Fruit fly (Drosophila melanogaster): ENCODE data around the gene CG11854.

CG11854 gene

DNA sequence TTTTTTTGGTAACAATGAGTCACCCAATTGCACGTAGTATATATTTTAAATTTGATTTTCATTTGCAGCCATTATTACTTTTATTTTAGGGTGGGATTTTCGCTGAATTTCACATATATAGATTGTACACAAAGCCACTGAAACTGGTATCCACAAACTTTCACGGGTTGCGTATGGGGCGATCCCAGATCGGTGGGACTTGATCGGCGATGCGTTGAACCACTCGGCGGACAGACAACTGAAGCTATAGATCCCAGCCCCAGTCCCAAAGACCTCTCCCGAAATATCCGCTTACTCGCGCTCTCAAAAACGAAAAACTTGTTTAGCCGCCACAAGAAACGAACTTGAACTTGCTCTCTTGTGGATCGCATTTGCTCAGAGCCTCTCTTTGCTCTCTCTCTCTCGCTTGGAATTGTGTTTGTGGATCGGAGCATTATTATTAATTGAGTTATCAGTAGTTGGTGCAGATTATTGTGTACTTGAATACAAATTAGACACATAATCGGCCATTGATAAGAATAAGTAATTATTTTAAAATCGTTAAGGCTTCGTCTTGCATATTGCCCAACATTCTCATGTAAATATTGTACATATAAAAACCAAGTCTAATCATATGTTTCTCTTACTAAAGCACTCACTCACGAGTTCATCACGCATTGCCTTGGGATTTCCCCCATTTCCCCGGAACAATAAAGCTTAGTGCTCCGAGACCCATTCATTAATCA lies 33.6 kb upstream of the CG11854 start, which contains the start of gene Cad96Ca:
Gene Cad96Ca, minus strand, starts transcription at position 242 of the 725 bp plus-strand sequence.
- TF ChIP-seq usp (GFP tag; optimal IDR thresholded peaks at IDR 0.05) (no peak), pan (optimal IDR thresholded peaks at IDR 0.05) (no peak), jim (GFP tag; optimal IDR thresholded peaks at IDR 0.05) (no peak), Rel (GFP tag; optimal IDR thresholded peaks at IDR 0.05) (no peak), Rel (tag; optimal IDR thresholded peaks at IDR 0.05) (peak; percentile 71), Dif (GFP tag; optimal IDR thresholded peaks at IDR 0.05; ENCODE audit: partially characterized antibody) (peak; percentile 89), Hr83 (GFP tag; optimal IDR thresholded peaks at IDR 0.05; ENCODE audit: poor library complexity, severe bottlenecking) (peak; percentile 21), Vsx2 (GFP tag; optimal IDR thresholded peaks at IDR 0.05; ENCODE audit: partially characterized antibody) (peak; percentile 85), dl (GFP tag; optimal IDR thresholded peaks at IDR 0.05; ENCODE audit: insufficient read depth in 1 of 2, partially characterized antibody in 2 of 2) (peak; percentile 47 to 78)

DNA sequence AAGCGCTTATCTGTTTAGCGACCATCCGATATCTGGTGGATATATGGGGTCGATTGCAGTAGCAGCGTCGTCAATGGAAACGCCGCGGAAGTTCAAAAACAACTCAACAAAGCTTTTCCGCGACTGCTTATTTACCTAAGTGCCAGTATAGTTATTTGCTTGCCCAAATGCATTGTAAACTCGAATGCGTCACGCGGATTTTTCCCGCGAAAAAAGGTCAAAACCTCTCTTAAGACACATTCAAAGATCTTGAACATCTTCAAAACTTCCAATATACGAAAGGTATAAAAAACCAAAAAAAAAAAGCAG lies 33.1 kb upstream of the CG11854 start:
- TF ChIP-seq rgr (GFP tag; optimal IDR thresholded peaks at IDR 0.05) (no peak), Hr83 (GFP tag; optimal IDR thresholded peaks at IDR 0.05; ENCODE audit: poor library complexity, severe bottlenecking) (no peak), brk (GFP tag; optimal IDR thresholded peaks at IDR 0.05) (no peak), HLH106 (tag; optimal IDR thresholded peaks at IDR 0.05) (no peak), usp (GFP tag; optimal IDR thresholded peaks at IDR 0.05) (no peak), psq (GFP tag; optimal IDR thresholded peaks at IDR 0.05) (no peak), woc (GFP tag; optimal IDR thresholded peaks at IDR 0.05) (no peak), CG9705 (GFP tag; optimal IDR thresholded peaks at IDR 0.05) (no peak), Dfd (GFP tag; optimal IDR thresholded peaks at IDR 0.05) (no peak), h (GFP tag; optimal IDR thresholded peaks at IDR 0.05) (no peak), tai (GFP tag; optimal IDR thresholded peaks at IDR 0.05) (no peak), Abd-B (GFP tag; optimal IDR thresholded peaks at IDR 0.05) (no peak), lola (GFP tag; optimal IDR thresholded peaks at IDR 0.05) (no peak), Vsx2 (GFP tag; optimal IDR thresholded peaks at IDR 0.05; ENCODE audit: partially characterized antibody) (no peak), CrebA (GFP tag; optimal IDR thresholded peaks at IDR 0.05; ENCODE audit: borderline replicate concordance) (no peak)

DNA sequence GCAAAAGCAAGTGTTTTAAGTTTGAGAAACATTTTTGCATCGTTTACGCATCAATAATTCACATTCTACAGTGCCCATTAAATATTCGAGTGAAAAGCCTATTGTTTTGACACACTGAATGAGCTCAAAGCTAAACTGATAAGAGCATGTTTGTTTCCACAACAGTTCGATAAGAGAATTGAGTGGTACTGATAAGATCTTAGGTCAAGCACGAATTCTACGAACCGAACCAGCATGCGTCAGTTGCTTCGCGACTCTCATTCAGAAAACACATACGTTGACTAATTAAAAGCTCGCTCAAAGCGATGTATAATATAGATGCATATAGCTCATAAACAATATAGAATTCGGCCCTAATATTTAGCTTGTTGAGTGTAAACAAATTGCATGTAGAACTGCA lies 32.6 kb upstream of the CG11854 start:
- TF ChIP-seq foxo (GFP tag; optimal IDR thresholded peaks at IDR 0.05) (no peak), sv (GFP tag; optimal IDR thresholded peaks at IDR 0.05) (no peak), fru (GFP tag; optimal IDR thresholded peaks at IDR 0.05) (no peak), ey (GFP tag; optimal IDR thresholded peaks at IDR 0.05) (no peak), sage (GFP tag; optimal IDR thresholded peaks at IDR 0.05) (no peak), Hr83 (GFP tag; optimal IDR thresholded peaks at IDR 0.05; ENCODE audit: poor library complexity, severe bottlenecking) (no peak), Abd-B (GFP tag; optimal IDR thresholded peaks at IDR 0.05) (no peak), jim (GFP tag; optimal IDR thresholded peaks at IDR 0.05) (no peak), Vsx2 (GFP tag; optimal IDR thresholded peaks at IDR 0.05; ENCODE audit: partially characterized antibody) (no peak), GATAd (GFP tag; optimal IDR thresholded peaks at IDR 0.05) (no peak), Dif (GFP tag; optimal IDR thresholded peaks at IDR 0.05; ENCODE audit: partially characterized antibody) (no peak), pan (optimal IDR thresholded peaks at IDR 0.05) (no peak), woc (GFP tag; optimal IDR thresholded peaks at IDR 0.05) (no peak), usp (GFP tag; optimal IDR thresholded peaks at IDR 0.05) (no peak), br (GFP tag; optimal IDR thresholded peaks at IDR 0.05) (no peak), Hnf4 (GFP tag; optimal IDR thresholded peaks at IDR 0.05) (no peak)

DNA sequence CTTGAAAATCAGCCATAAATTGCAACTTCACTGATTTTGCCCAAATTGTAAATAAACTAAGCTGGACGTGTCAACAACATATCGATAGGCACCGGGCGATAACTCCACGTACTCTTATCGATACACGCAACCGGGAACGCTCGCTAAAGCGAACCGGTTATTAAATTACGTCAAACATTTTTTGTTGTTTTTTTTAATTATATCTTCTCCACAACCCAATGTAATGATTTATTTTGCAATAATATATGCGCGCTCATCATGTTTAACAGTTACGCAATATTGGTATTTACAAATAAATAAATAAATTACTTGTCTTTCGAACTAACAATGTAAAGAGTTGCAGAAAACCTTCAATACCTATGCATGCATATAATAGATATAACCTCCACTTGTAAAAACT lies 26.7 kb upstream of the CG11854 start, which contains the start of gene Saysd1:
Gene Saysd1, minus strand, starts transcription at position 66 of the 400 bp plus-strand sequence.
- TF ChIP-seq psq (GFP tag; optimal IDR thresholded peaks at IDR 0.05) (no peak), Hr83 (GFP tag; optimal IDR thresholded peaks at IDR 0.05; ENCODE audit: poor library complexity, severe bottlenecking) (peak; percentile 33), Rel (GFP tag; optimal IDR thresholded peaks at IDR 0.05) (no peak), Rel (tag; optimal IDR thresholded peaks at IDR 0.05) (no peak), fru (GFP tag; optimal IDR thresholded peaks at IDR 0.05) (peak; percentile 24), brk (GFP tag; optimal IDR thresholded peaks at IDR 0.05) (peak; percentile 29), h (GFP tag; optimal IDR thresholded peaks at IDR 0.05) (peak; percentile 48), N (GFP tag; optimal IDR thresholded peaks at IDR 0.05) (no peak), woc (GFP tag; optimal IDR thresholded peaks at IDR 0.05) (peak; percentile 65), foxo (GFP tag; optimal IDR thresholded peaks at IDR 0.05) (peak in 1 of 2 experiments; percentile 53), Hnf4 (GFP tag; optimal IDR thresholded peaks at IDR 0.05) (peak; percentile 44), br (GFP tag; optimal IDR thresholded peaks at IDR 0.05) (peak; percentile 8), HLH106 (tag; optimal IDR thresholded peaks at IDR 0.05) (peak; percentile 8), Jra (GFP tag; optimal IDR thresholded peaks at IDR 0.05) (peak; percentile 5)
